Worm (Caenorhabditis elegans) whole organism, late embryonic: Measurements from ENCODE around the gene T05A8.1.

Source experiments
- C38D4.7 ChIP-seq: fragments of 200-800 bp; sonication (Bioruptor generic); optimal IDR thresholded peaks from 2 replicates; lab custom pipeline; 2018; ENCODE audit warnings: mild to moderate bottlenecking, missing genetic modification characterization, moderate library complexity, missing compliant biosample characterization
- ahr-1 ChIP-seq: sonication (generic microtip); optimal IDR thresholded peaks from 2 replicates; lab custom pipeline; 2016; ENCODE audit warnings: missing genetic modification characterization, missing compliant biosample characterization
- ceh-24 ChIP-seq: sonication (generic microtip); optimal IDR thresholded peaks from 2 replicates; lab custom pipeline; 2016; ENCODE audit warnings: mild to moderate bottlenecking, missing genetic modification characterization, missing compliant biosample characterization
- che-1 ChIP-seq: sonication (generic microtip); optimal IDR thresholded peaks from 2 replicates; lab custom pipeline; 2016; ENCODE audit warnings: mild to moderate bottlenecking, missing genetic modification characterization, missing compliant biosample characterization
- elt-2 ChIP-seq: sonication (generic microtip); optimal IDR thresholded peaks from 2 replicates; lab custom pipeline; 2016; ENCODE audit warnings: missing genetic modification reagents, missing genetic modification characterization, missing compliant biosample characterization
- hlh-6 ChIP-seq: sonication (generic microtip); optimal IDR thresholded peaks from 2 replicates; lab custom pipeline; 2016; ENCODE audit warnings: missing genotype, missing genetic modification characterization, missing compliant biosample characterization
- lin-11 ChIP-seq: fragments of 200-800 bp; sonication (Bioruptor generic); optimal IDR thresholded peaks from 2 replicates; lab custom pipeline; 2018; ENCODE audit warnings: mild to moderate bottlenecking, missing genetic modification characterization, missing compliant biosample characterization
- nhr-11 ChIP-seq: fragments of 150-350 bp; optimal IDR thresholded peaks from 2 replicates; lab custom pipeline; 2014; ENCODE audit warnings: missing biosample characterization, missing genetic modification characterization
- nhr-232 ChIP-seq: sonication (generic microtip); optimal IDR thresholded peaks from 2 replicates; lab custom pipeline; 2016; ENCODE audit warnings: missing genetic modification characterization, missing compliant biosample characterization
- pha-4 ChIP-seq: fragments of 150-350 bp; optimal IDR thresholded peaks from 2 replicates; lab custom pipeline; 2018; ENCODE audit warnings: missing biosample characterization, missing genetic modification reagents, missing genetic modification characterization
- ttx-3 ChIP-seq: sonication (generic microtip); optimal IDR thresholded peaks from 2 replicates; lab custom pipeline; 2016; ENCODE audit warnings: missing genetic modification reagents, missing genetic modification characterization, missing compliant biosample characterization
- unc-42 ChIP-seq: sonication (generic microtip); optimal IDR thresholded peaks from 2 replicates; lab custom pipeline; 2016; ENCODE audit warnings: missing genotype, missing genetic modification characterization, missing compliant biosample characterization
- zip-5 ChIP-seq: sonication (generic microtip); optimal IDR thresholded peaks from 2 replicates; lab custom pipeline; 2016; ENCODE audit warnings: missing genetic modification characterization, missing compliant biosample characterization

- TF ChIP-seq pha-4 (tag; lab: Kevin White, UChicago) (no peak), nhr-232 (tag; lab: Kevin White, UChicago) (no peak), zip-5 (no peak), ahr-1 (no peak), nhr-11 (tag; lab: Kevin White, UChicago) (no peak), lin-11 (no peak), ttx-3 (no peak), C38D4.7 (GFP tag; lab: Kevin White, UChicago) (no peak), elt-2 (tag; lab: Kevin White, UChicago) (no peak), ceh-24 (no peak), unc-42 (no peak), che-1 (no peak), hlh-6 (no peak)
These were observed 41.4 kb upstream of the T05A8.1 start for ce11 chrII:2751278-2751677.
